Worm (Caenorhabditis elegans): ENCODE data around the gene F19G12.3.

DNA sequence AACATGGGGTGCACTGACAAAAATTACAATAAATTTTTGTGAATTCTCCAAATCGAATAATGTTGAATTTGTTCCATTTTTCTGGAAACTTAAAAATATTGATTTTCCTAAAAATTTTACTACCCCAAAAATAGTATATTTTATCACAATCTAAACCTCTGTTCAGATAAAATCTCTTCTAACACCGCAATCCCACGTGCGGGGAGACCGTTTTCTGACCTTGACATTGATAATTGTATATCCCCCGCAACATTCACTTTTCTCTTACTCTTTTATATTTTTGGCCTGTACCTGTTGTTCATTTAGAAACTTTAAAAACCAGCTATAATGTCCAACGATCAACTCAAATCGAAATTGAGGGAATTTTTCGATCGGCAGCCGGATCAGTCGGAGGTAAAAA lies 34.2 kb downstream of the F19G12.3 start, which contains the start of gene D1005.2:
- no peak for TF ChIP-seq him-1 (tag; optimal IDR thresholded peaks at IDR 0.05)
- TF ChIP-seq W03F9.2 (tag; optimal IDR thresholded peaks at IDR 0.05), result no peak
